Fruit fly (Drosophila melanogaster) whole organism, prepupa: ENCODE results near the gene Dtg.

Experiments used
- Blimp-1 ChIP-seq: fragments of 200-800 bp; sonication (Bioruptor generic); optimal IDR thresholded peaks from 3 replicates; lab custom pipeline; 2017; ENCODE audit warnings: missing biosample characterization, missing genetic modification characterization, mild to moderate bottlenecking, moderate library complexity, missing genetic modification reagents
- CG10631 ChIP-seq: fragments of 200-800 bp; sonication (Bioruptor generic); optimal IDR thresholded peaks from 2 replicates; lab custom pipeline; 2016; ENCODE audit warnings: missing biosample characterization, missing genetic modification characterization
- CG11294 ChIP-seq: fragments of 200-800 bp; sonication (Bioruptor generic); IDR thresholded peaks from 2 replicates; pipeline ENCODE4 v1.3.6; 2022; ENCODE audit warnings: missing biosample characterization, missing genetic modification characterization
- CG11762 ChIP-seq: fragments of 200-800 bp; sonication (Bioruptor generic); optimal IDR thresholded peaks from 3 replicates; lab custom pipeline; 2016; ENCODE audit warnings: missing biosample characterization, missing genetic modification characterization; ENCODE audit not compliant: insufficient read depth
- CG15336 ChIP-seq: fragments of 200-800 bp; sonication (Bioruptor generic); IDR thresholded peaks from 2 replicates; pipeline ENCODE4 v1.3.6; 2022; ENCODE audit warnings: missing biosample characterization, missing genetic modification characterization
- CG1621 ChIP-seq: fragments of 200-800 bp; sonication (Bioruptor generic); optimal IDR thresholded peaks from 3 replicates; lab custom pipeline; 2018; ENCODE audit warnings: missing biosample characterization, mild to moderate bottlenecking, missing genetic modification characterization
- CG32006 ChIP-seq: fragments of 200-800 bp; sonication (Bioruptor generic); optimal IDR thresholded peaks from 3 replicates; lab custom pipeline; 2017; ENCODE audit warnings: missing biosample characterization, mild to moderate bottlenecking, missing genetic modification characterization
- CG6163 ChIP-seq: fragments of 200-800 bp; sonication (Bioruptor generic); IDR thresholded peaks from 3 replicates; pipeline ENCODE4 v1.3.6; 2022; ENCODE audit warnings: missing biosample characterization, missing genetic modification characterization
- CG6276 ChIP-seq: fragments of 200-800 bp; sonication (Bioruptor generic); optimal IDR thresholded peaks from 2 replicates; lab custom pipeline; 2017; ENCODE audit warnings: missing biosample characterization, mild to moderate bottlenecking, missing genetic modification characterization
- CG6792 ChIP-seq: fragments of 200-800 bp; sonication (Bioruptor generic); optimal IDR thresholded peaks from 3 replicates; lab custom pipeline; 2016; ENCODE audit warnings: missing biosample characterization, missing genetic modification characterization
- CG7368 ChIP-seq: fragments of 200-800 bp; sonication (Bioruptor generic); optimal IDR thresholded peaks from 3 replicates; lab custom pipeline; 2016; ENCODE audit warnings: missing biosample characterization, missing genetic modification characterization
- CG8632 ChIP-seq: fragments of 200-800 bp; sonication (Bioruptor generic); optimal IDR thresholded peaks from 3 replicates; lab custom pipeline; 2016; ENCODE audit warnings: missing biosample characterization, missing genetic modification characterization
- CG9139 ChIP-seq: fragments of 200-800 bp; sonication (Bioruptor generic); optimal IDR thresholded peaks from 3 replicates; lab custom pipeline; 2017; ENCODE audit warnings: missing biosample characterization, mild to moderate bottlenecking, missing genetic modification characterization
- Eip78C ChIP-seq: fragments of 200-800 bp; sonication (Bioruptor generic); peaks from one replicate; lab custom pipeline; 2016; ENCODE audit warnings: missing biosample characterization, missing genetic modification characterization
- Eip93F ChIP-seq: fragments of 200-800 bp; sonication (Bioruptor generic); optimal IDR thresholded peaks from 2 replicates; lab custom pipeline; 2016; ENCODE audit warnings: missing biosample characterization, mild to moderate bottlenecking, missing genetic modification characterization
- Ets96B ChIP-seq: fragments of 200-800 bp; optimal IDR thresholded peaks from 2 replicates; lab custom pipeline; 2019; ENCODE audit warnings: missing biosample characterization, mild to moderate bottlenecking, missing genetic modification characterization, moderate library complexity
- Gug ChIP-seq: fragments of 200-800 bp; sonication (Bioruptor generic); IDR thresholded peaks from 2 replicates; pipeline ENCODE4 v1.3.6; 2022; ENCODE audit warnings: missing biosample characterization, missing genetic modification characterization
- Hr39 ChIP-seq: fragments of 200-800 bp; sonication (Bioruptor generic); optimal IDR thresholded peaks from 2 replicates; lab custom pipeline; 2016; ENCODE audit warnings: missing biosample characterization, missing genetic modification characterization
- Sox102F ChIP-seq: fragments of 200-800 bp; sonication (Bioruptor generic); optimal IDR thresholded peaks from 2 replicates; lab custom pipeline; 2016; ENCODE audit warnings: missing biosample characterization, mild to moderate bottlenecking, missing genetic modification characterization
- Sox15 ChIP-seq: fragments of 200-800 bp; sonication (Bioruptor generic); optimal IDR thresholded peaks from 3 replicates; lab custom pipeline; 2016; ENCODE audit warnings: missing biosample characterization, missing genetic modification characterization
- cyc ChIP-seq: fragments of 200-800 bp; sonication (Bioruptor generic); optimal IDR thresholded peaks from 3 replicates; lab custom pipeline; 2016; ENCODE audit warnings: missing biosample characterization, missing genetic modification characterization
- dac ChIP-seq: fragments of 200-800 bp; sonication (Bioruptor generic); optimal IDR thresholded peaks from 2 replicates; lab custom pipeline; 2017; ENCODE audit warnings: missing biosample characterization, mild to moderate bottlenecking, missing genetic modification characterization
- esn ChIP-seq: fragments of 200-800 bp; sonication (Bioruptor generic); optimal IDR thresholded peaks from 2 replicates; lab custom pipeline; 2016; ENCODE audit warnings: missing biosample characterization, mild to moderate bottlenecking, missing genetic modification characterization, moderate library complexity
- fkh ChIP-seq: fragments of 200-800 bp; sonication (Bioruptor generic); optimal IDR thresholded peaks from 3 replicates; lab custom pipeline; 2017; ENCODE audit warnings: missing biosample characterization, mild to moderate bottlenecking, missing genetic modification characterization, moderate library complexity
- ss ChIP-seq, 2 experiments: fragments of 200-800 bp; sonication (Bioruptor generic); optimal IDR thresholded peaks; 2 replicates in 1 of 2; 3 replicates in 1 of 2; lab custom pipeline; 2017 to 2018; ENCODE audit warnings: mild to moderate bottlenecking in 2 of 2, missing biosample characterization in 2 of 2, missing genetic modification characterization in 2 of 2, moderate library complexity in 1 of 2
- svp ChIP-seq: fragments of 200-800 bp; sonication (Bioruptor generic); peaks from one replicate; lab custom pipeline; 2016; ENCODE audit warnings: missing biosample characterization, missing genetic modification characterization
- vri ChIP-seq: fragments of 200-800 bp; sonication (Bioruptor generic); optimal IDR thresholded peaks from 3 replicates; lab custom pipeline; 2016; ENCODE audit warnings: missing biosample characterization, mild to moderate bottlenecking, missing genetic modification characterization

Dtg gene

dm6 chr3R:12645771-12646317 lies 2.0 kb upstream of the Dtg start:
- no peak for TF ChIP-seq Ets96B (tag; lab: Kevin White, UChicago)
- no peak for TF ChIP-seq CG10631 (GFP tag; lab: Kevin White, UChicago)
- peak; percentile 33 for TF ChIP-seq Eip78C (GFP tag; lab: Kevin White, UChicago)
- no peak for TF ChIP-seq CG11762 (GFP tag; lab: Kevin White, UChicago)
- TF ChIP-seq CG6163 (GFP tag; lab: Robert Waterston, UW): 0 out of 3 replicates have a peak, but pooled peaks have one; percentile 21

- TF ChIP-seq Eip93F (GFP tag; lab: Kevin White, UChicago) (no peak), CG32006 (GFP tag; lab: Kevin White, UChicago) (no peak), dac (no peak), Blimp-1 (GFP tag; lab: Kevin White, UChicago) (no peak), Eip78C (GFP tag; lab: Kevin White, UChicago) (peak; percentile 78), ss (GFP tag; optimal IDR thresholded peaks at IDR 0.05; lab: Kevin White, UChicago) (no peak)
These were observed 932 bp upstream of the Dtg start for dm6 chr3R:12646926-12647325.

DNA sequence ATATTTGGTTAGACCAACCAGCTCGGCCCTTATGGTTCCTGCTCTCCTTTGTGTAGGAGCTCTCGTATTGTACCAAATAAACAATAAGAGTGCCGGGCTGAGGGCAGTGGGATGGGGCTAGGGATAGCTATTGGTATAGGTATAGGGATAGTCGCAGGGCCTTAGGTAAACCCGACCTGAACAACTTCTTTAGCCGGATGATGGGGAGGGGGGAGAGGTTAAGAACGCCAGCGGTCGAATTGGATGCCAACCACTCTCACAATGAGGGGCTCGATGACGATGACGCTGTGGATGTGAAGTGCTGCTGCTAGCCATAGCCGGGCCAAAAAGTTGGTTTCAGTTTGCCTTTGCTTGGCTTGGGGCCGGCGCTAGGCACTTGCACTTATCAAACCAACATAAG lies 510 bp upstream of the Dtg start:
- no peak for TF ChIP-seq Gug (GFP tag; lab: Robert Waterston, UW)
- no peak for TF ChIP-seq fkh (GFP tag; lab: Kevin White, UChicago)
- no peak for TF ChIP-seq ss (GFP tag; optimal IDR thresholded peaks at IDR 0.05; lab: Kevin White, UChicago)

dm6 chr3R:12649099-12650029 lies 1.5 kb downstream of the Dtg start:
- TF ChIP-seq esn (GFP tag; lab: Kevin White, UChicago) (no peak), Sox102F (GFP tag; lab: Kevin White, UChicago) (no peak), Sox15 (GFP tag; lab: Kevin White, UChicago) (no peak), CG11294 (no peak), CG1621 (tag; lab: Kevin White, UChicago) (no peak), Hr39 (GFP tag; lab: Kevin White, UChicago) (no peak), Blimp-1 (GFP tag; lab: Kevin White, UChicago) (no peak), CG6792 (GFP tag; lab: Kevin White, UChicago) (no peak), CG6276 (GFP tag; lab: Kevin White, UChicago) (no peak), CG7368 (GFP tag; lab: Kevin White, UChicago) (no peak), CG8632 (GFP tag; lab: Kevin White, UChicago) (no peak), vri (GFP tag; lab: Kevin White, UChicago) (no peak), cyc (GFP tag; lab: Kevin White, UChicago) (no peak)

DNA sequence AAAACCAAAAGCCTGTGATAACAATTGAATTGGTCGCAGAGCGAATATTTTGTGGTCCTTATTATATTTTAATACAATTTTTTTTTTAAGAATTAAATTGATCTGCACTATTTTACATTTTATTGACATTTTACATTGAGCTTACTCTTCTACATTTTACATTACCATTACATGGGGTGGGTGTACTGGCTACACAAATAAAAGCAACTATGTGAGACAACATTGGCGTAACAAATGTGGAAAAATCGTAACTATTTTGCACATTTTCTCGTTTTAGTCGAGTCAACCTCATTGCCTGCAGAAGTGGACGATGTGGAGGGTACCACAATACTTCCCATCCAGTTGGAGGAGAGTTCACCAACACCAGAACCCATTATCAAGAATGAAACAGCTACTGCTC lies 2.7 kb downstream of the Dtg start:
- no peak for TF ChIP-seq ss (GFP tag; optimal IDR thresholded peaks at IDR 0.05; lab: Kevin White, UChicago)
- no peak for TF ChIP-seq CG9139
- TF ChIP-seq fkh (GFP tag; lab: Kevin White, UChicago): peak; percentile 30
- TF ChIP-seq svp: peak; percentile 33
- TF ChIP-seq CG6163 (GFP tag; lab: Robert Waterston, UW): no peak

DNA sequence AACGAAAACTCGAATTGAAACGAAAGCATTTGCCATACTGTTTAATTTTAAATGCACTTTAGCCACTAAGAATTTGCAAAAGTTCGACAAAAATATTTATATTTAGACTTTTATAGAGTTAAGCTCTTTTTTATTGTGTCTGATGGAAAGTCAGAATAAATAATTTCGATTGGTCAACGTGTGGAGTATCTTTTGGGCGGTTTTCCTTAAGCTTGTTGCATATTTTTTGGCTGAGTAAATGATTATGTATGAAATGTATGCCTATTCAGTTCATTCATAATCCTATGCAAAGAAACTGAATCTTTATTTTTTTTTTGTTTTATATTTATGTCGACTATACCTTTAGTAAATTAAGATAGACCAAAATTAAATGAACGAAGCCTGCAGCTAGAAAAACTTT lies 4.9 kb downstream of the Dtg start:
- TF ChIP-seq CG15336 (GFP tag; lab: Robert Waterston, UW): no peak
